Worm (Caenorhabditis elegans) whole organism, mixed stage, embryonic: ENCODE results near the gene dpy-18.

ENCODE experiments used
- bed-3 ChIP-seq: fragments of 200-800 bp; sonication (Bioruptor generic); optimal IDR thresholded peaks from 3 replicates; lab custom pipeline; 2018; ENCODE audit warnings: mild to moderate bottlenecking, missing genetic modification characterization, moderate library complexity, missing compliant biosample characterization
- blmp-1 ChIP-seq: fragments of 150-350 bp; optimal IDR thresholded peaks from 2 replicates; lab custom pipeline; 2014; ENCODE audit warnings: missing biosample characterization, missing genetic modification characterization
- elt-1 ChIP-seq: sonication (generic microtip); optimal IDR thresholded peaks from 2 replicates; lab custom pipeline; 2017; ENCODE audit warnings: missing genetic modification characterization, mild to moderate bottlenecking, missing compliant biosample characterization, antibody characterized with exemption, moderate library complexity, borderline replicate concordance; ENCODE audit not compliant: insufficient read depth
- elt-3 ChIP-seq: fragments of 150-350 bp; optimal IDR thresholded peaks from 2 replicates; lab custom pipeline; 2014; ENCODE audit warnings: missing biosample characterization, missing genetic modification characterization
- hlh-1 ChIP-seq: fragments of 150-350 bp; optimal IDR thresholded peaks from 2 replicates; lab custom pipeline; 2014; ENCODE audit warnings: missing biosample characterization, missing genetic modification reagents, missing genetic modification characterization
- lin-13 ChIP-seq: fragments of 150-350 bp; optimal IDR thresholded peaks from 2 replicates; lab custom pipeline; 2014; ENCODE audit warnings: missing biosample characterization, missing genetic modification characterization
- lin-32 ChIP-seq: fragments of 200-800 bp; sonication (Bioruptor generic); optimal IDR thresholded peaks from 2 replicates; lab custom pipeline; 2018; ENCODE audit warnings: mild to moderate bottlenecking, missing genetic modification characterization, missing compliant biosample characterization
- lsy-2 ChIP-seq: fragments of 150-350 bp; optimal IDR thresholded peaks from 2 replicates; lab custom pipeline; 2014; ENCODE audit warnings: missing biosample characterization, missing genetic modification characterization
- mab-5 ChIP-seq: fragments of 150-350 bp; optimal IDR thresholded peaks from 2 replicates; lab custom pipeline; 2014; ENCODE audit warnings: missing biosample characterization, missing genetic modification characterization
- nhr-237 ChIP-seq: fragments of 150-350 bp; optimal IDR thresholded peaks from 2 replicates; lab custom pipeline; 2014; ENCODE audit warnings: missing biosample characterization, missing genetic modification characterization
- nhr-76 ChIP-seq: sonication (generic microtip); optimal IDR thresholded peaks from 2 replicates; lab custom pipeline; 2017; ENCODE audit warnings: missing biosample characterization, missing genetic modification characterization
- snpc-4 ChIP-seq: fragments of 150-350 bp; optimal IDR thresholded peaks from 2 replicates; lab custom pipeline; 2014; ENCODE audit warnings: missing biosample characterization, missing genetic modification characterization
- tbx-8 ChIP-seq: fragments of 200-800 bp; sonication (Bioruptor generic); optimal IDR thresholded peaks from 2 replicates; lab custom pipeline; 2018; ENCODE audit warnings: mild to moderate bottlenecking, missing genetic modification characterization, moderate library complexity, missing compliant biosample characterization
- unc-62 ChIP-seq: fragments of 150-350 bp; optimal IDR thresholded peaks from 2 replicates; lab custom pipeline; 2014; ENCODE audit warnings: missing biosample characterization, missing genetic modification reagents, missing genetic modification characterization

DNA sequence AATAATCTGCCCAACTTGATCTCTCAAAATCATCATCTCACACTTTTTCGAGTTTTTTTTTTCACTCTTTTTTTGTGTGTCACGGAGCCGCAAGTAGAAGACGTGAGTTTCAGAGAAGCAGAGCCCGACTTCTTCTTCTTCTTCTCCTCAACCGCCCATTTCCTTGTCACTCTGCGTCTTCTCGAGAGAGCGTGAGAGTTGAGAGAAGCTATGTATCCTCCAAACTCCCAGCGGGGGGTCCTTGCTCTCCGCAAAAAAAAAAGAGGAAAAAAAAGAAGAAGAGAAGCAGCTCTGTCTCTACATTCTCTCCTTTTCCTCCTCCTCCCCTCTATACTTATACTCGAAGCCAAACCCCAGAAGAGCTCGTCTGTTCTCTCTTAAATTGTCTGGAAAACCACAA, 43.4 kb downstream of the dpy-18 start:
- no peak for TF ChIP-seq hlh-1 (tag; lab: Kevin White, UChicago)
- TF ChIP-seq unc-62 (GFP tag; lab: Kevin White, UChicago) = no peak
- no peak for TF ChIP-seq nhr-237 (tag; lab: Kevin White, UChicago)
- TF ChIP-seq blmp-1 (tag; lab: Kevin White, UChicago) = no peak
- TF ChIP-seq elt-3 = no peak
- no peak for TF ChIP-seq lin-32 (GFP tag; lab: Kevin White, UChicago)
- no peak for TF ChIP-seq lsy-2
- TF ChIP-seq nhr-76 = no peak
- TF ChIP-seq elt-1 (tag; lab: Kevin White, UChicago) = no peak
- TF ChIP-seq bed-3 (GFP tag; lab: Kevin White, UChicago) = no peak
- TF ChIP-seq mab-5 = no peak
- no peak for TF ChIP-seq snpc-4 (tag; lab: Kevin White, UChicago)
- no peak for TF ChIP-seq tbx-8
- no peak for TF ChIP-seq lin-13 (tag; lab: Kevin White, UChicago)
